Fruit fly (Drosophila melanogaster) whole organism, embryonic: Measurements from ENCODE around the gene Invadolysin.

Experiments
- Abd-B ChIP-seq: fragments of 200-800 bp; sonication (Bioruptor generic); optimal IDR thresholded peaks from 2 replicates; lab custom pipeline; 2018; ENCODE audit warnings: missing biosample characterization, mild to moderate bottlenecking, missing genetic modification characterization, moderate library complexity
- Aef1 ChIP-seq: fragments of 200-800 bp; sonication (Bioruptor generic); IDR thresholded peaks from 3 replicates; pipeline ENCODE4 v1.3.6; 2022; ENCODE audit warnings: missing biosample characterization, missing genetic modification characterization
- Atf3 ChIP-seq: fragments of 200-800 bp; sonication (Bioruptor generic); optimal IDR thresholded peaks from 3 replicates; lab custom pipeline; 2016; ENCODE audit warnings: missing biosample characterization, missing genetic modification characterization
- Bdp1 ChIP-seq: fragments of 200-800 bp; sonication (Bioruptor generic); optimal IDR thresholded peaks from 3 replicates; lab custom pipeline; 2016; ENCODE audit warnings: missing biosample characterization, missing genetic modification characterization
- Bteb2 ChIP-seq: fragments of 200-800 bp; sonication (Bioruptor generic); optimal IDR thresholded peaks from 2 replicates; lab custom pipeline; 2016; ENCODE audit warnings: missing biosample characterization, missing genetic modification characterization
- CG10267 ChIP-seq: fragments of 200-800 bp; sonication (Bioruptor generic); optimal IDR thresholded peaks from 2 replicates; lab custom pipeline; 2018; ENCODE audit warnings: missing biosample characterization, mild to moderate bottlenecking, missing genetic modification characterization, moderate library complexity
- CG10431 ChIP-seq: fragments of 200-800 bp; sonication (Bioruptor generic); optimal IDR thresholded peaks from 3 replicates; lab custom pipeline; 2018; ENCODE audit warnings: missing biosample characterization, mild to moderate bottlenecking, missing genetic modification characterization
- CG10543 ChIP-seq: fragments of 200-800 bp; sonication (Bioruptor generic); optimal IDR thresholded peaks from 3 replicates; lab custom pipeline; 2017; ENCODE audit warnings: missing biosample characterization, mild to moderate bottlenecking, missing genetic modification characterization, moderate library complexity
- CG11695 ChIP-seq: fragments of 200-800 bp; sonication (Bioruptor generic); IDR thresholded peaks from 3 replicates; pipeline ENCODE4 v1.3.6; 2022; ENCODE audit warnings: missing biosample characterization, missing genetic modification characterization
- CG12942 ChIP-seq: fragments of 200-800 bp; sonication (Bioruptor generic); optimal IDR thresholded peaks from 3 replicates; lab custom pipeline; 2016; ENCODE audit warnings: missing biosample characterization, missing genetic modification characterization
- CG13287 ChIP-seq: fragments of 200-800 bp; sonication (Bioruptor generic); IDR thresholded peaks from 2 replicates; pipeline ENCODE4 v1.3.6; 2022; ENCODE audit warnings: missing biosample characterization, missing genetic modification characterization; ENCODE audit not compliant: partially characterized antibody
- CG1529 ChIP-seq: fragments of 200-800 bp; sonication (Bioruptor generic); optimal IDR thresholded peaks from 3 replicates; lab custom pipeline; 2018; ENCODE audit warnings: missing biosample characterization, missing genetic modification characterization
- CG1603 ChIP-seq: fragments of 200-800 bp; sonication (Bioruptor generic); optimal IDR thresholded peaks from 2 replicates; lab custom pipeline; 2019; ENCODE audit warnings: missing biosample characterization, mild to moderate bottlenecking, missing genetic modification characterization, moderate library complexity
- CG18619 ChIP-seq: fragments of 200-800 bp; sonication (Bioruptor generic); optimal IDR thresholded peaks from 3 replicates; lab custom pipeline; 2017; ENCODE audit warnings: missing biosample characterization, mild to moderate bottlenecking, missing genetic modification characterization
- CG3065 ChIP-seq: fragments of 200-800 bp; sonication (Bioruptor generic); optimal IDR thresholded peaks from 2 replicates; lab custom pipeline; 2016; ENCODE audit warnings: missing biosample characterization, missing genetic modification characterization
- CG31224 ChIP-seq: fragments of 200-800 bp; sonication (Bioruptor generic); IDR thresholded peaks from 2 replicates; pipeline ENCODE4 v1.3.6; 2022; ENCODE audit warnings: missing biosample characterization, missing genetic modification characterization
- CG31441 ChIP-seq: fragments of 200-800 bp; sonication (Bioruptor generic); IDR thresholded peaks from 2 replicates; pipeline ENCODE4 v1.3.6; 2022; ENCODE audit warnings: missing biosample characterization, missing genetic modification characterization
- CG3847 ChIP-seq: fragments of 200-800 bp; sonication (Bioruptor generic); IDR thresholded peaks from 2 replicates; pipeline ENCODE4 v1.3.6; 2022; ENCODE audit warnings: missing biosample characterization, missing genetic modification characterization
- CG6683 ChIP-seq: fragments of 200-800 bp; sonication (Bioruptor generic); optimal IDR thresholded peaks from 2 replicates; lab custom pipeline; 2017; ENCODE audit warnings: missing biosample characterization, mild to moderate bottlenecking, missing genetic modification characterization, missing genetic modification reagents
- CG6689 ChIP-seq: fragments of 200-800 bp; sonication (Bioruptor generic); IDR thresholded peaks from 2 replicates; pipeline ENCODE4 v1.3.6; 2022; ENCODE audit warnings: missing biosample characterization, missing genetic modification characterization
- CG8281 ChIP-seq: fragments of 200-800 bp; sonication (Bioruptor generic); optimal IDR thresholded peaks from 2 replicates; lab custom pipeline; 2018; ENCODE audit warnings: missing biosample characterization, mild to moderate bottlenecking, missing genetic modification characterization, moderate library complexity
- CHES-1-like ChIP-seq: fragments of 200-800 bp; sonication (Bioruptor generic); optimal IDR thresholded peaks from 2 replicates; lab custom pipeline; 2016; ENCODE audit warnings: missing biosample characterization, missing genetic modification characterization
- D19A ChIP-seq: fragments of 200-800 bp; optimal IDR thresholded peaks from 3 replicates; lab custom pipeline; 2019; ENCODE audit warnings: missing biosample characterization, mild to moderate bottlenecking, missing genetic modification characterization, moderate library complexity
- HLH4C ChIP-seq: fragments of 200-800 bp; sonication (Bioruptor generic); IDR thresholded peaks from 3 replicates; pipeline ENCODE4 v1.3.6; 2022; ENCODE audit warnings: missing biosample characterization, missing genetic modification characterization; ENCODE audit not compliant: partially characterized antibody
- Hey ChIP-seq: fragments of 200-800 bp; sonication (Bioruptor generic); optimal IDR thresholded peaks from 3 replicates; lab custom pipeline; 2018; ENCODE audit warnings: missing biosample characterization, mild to moderate bottlenecking, missing genetic modification characterization
- Hmx ChIP-seq: fragments of 200-800 bp; sonication (Bioruptor generic); optimal IDR thresholded peaks from 2 replicates; lab custom pipeline; 2016; ENCODE audit warnings: missing biosample characterization, missing genetic modification characterization
- Hr39 ChIP-seq: fragments of >200 bp; optimal IDR thresholded peaks from 2 replicates; lab custom pipeline; 2017
- MESR4 ChIP-seq: fragments of 200-800 bp; sonication (Bioruptor generic); optimal IDR thresholded peaks from 2 replicates; lab custom pipeline; 2018; ENCODE audit warnings: missing biosample characterization, mild to moderate bottlenecking, missing genetic modification characterization, moderate library complexity
- Meics ChIP-seq: fragments of 200-800 bp; sonication (Bioruptor generic); optimal IDR thresholded peaks from 2 replicates; lab custom pipeline; 2017; ENCODE audit warnings: missing biosample characterization, mild to moderate bottlenecking, missing genetic modification characterization
- Nf-YC ChIP-seq: fragments of 200-800 bp; optimal IDR thresholded peaks from 3 replicates; lab custom pipeline; 2019; ENCODE audit warnings: missing biosample characterization, mild to moderate bottlenecking, missing genetic modification characterization, moderate library complexity
- Opbp ChIP-seq: fragments of 200-800 bp; sonication (Bioruptor generic); IDR thresholded peaks from 3 replicates; pipeline ENCODE4 v1.3.6; 2022; ENCODE audit warnings: missing biosample characterization, missing genetic modification characterization; ENCODE audit not compliant: partially characterized antibody
- bbx ChIP-seq: fragments of 200-800 bp; sonication (Bioruptor generic); IDR thresholded peaks from 2 replicates; pipeline ENCODE4 v1.3.6; 2022; ENCODE audit warnings: missing biosample characterization, missing genetic modification characterization; ENCODE audit not compliant: partially characterized antibody
- cad ChIP-seq: fragments of >200 bp; optimal IDR thresholded peaks from 2 replicates; lab custom pipeline; 2017; ENCODE audit warnings: missing biosample characterization, missing genetic modification characterization
- cato ChIP-seq: fragments of 200-800 bp; sonication (Bioruptor generic); optimal IDR thresholded peaks from 2 replicates; lab custom pipeline; 2016; ENCODE audit warnings: missing biosample characterization, missing genetic modification characterization, borderline replicate concordance
- fu2 ChIP-seq: fragments of 200-800 bp; sonication (Bioruptor generic); optimal IDR thresholded peaks from 2 replicates; lab custom pipeline; 2016; ENCODE audit warnings: missing biosample characterization, missing genetic modification characterization
- gce ChIP-seq: fragments of 200-800 bp; sonication (Bioruptor generic); IDR thresholded peaks from 3 replicates; pipeline ENCODE4 v1.3.6; 2022; ENCODE audit warnings: missing biosample characterization, missing genetic modification characterization
- grn ChIP-seq: fragments of 200-800 bp; sonication (Bioruptor generic); optimal IDR thresholded peaks from 3 replicates; lab custom pipeline; 2017; ENCODE audit warnings: missing biosample characterization, missing genetic modification characterization
- kay ChIP-seq: fragments of 200-800 bp; sonication (Bioruptor generic); optimal IDR thresholded peaks from 2 replicates; lab custom pipeline; 2016; ENCODE audit warnings: missing biosample characterization, missing genetic modification characterization
- ken ChIP-seq: fragments of 200-800 bp; sonication (Bioruptor generic); IDR thresholded peaks from 3 replicates; pipeline ENCODE4 v1.3.6; 2022; ENCODE audit warnings: missing biosample characterization, missing genetic modification characterization
- klu ChIP-seq: fragments of 200-800 bp; sonication (Bioruptor generic); IDR thresholded peaks from 2 replicates; pipeline ENCODE4 v1.3.6; 2022; ENCODE audit warnings: missing biosample characterization, missing genetic modification characterization
- mam ChIP-seq: fragments of 200-800 bp; sonication (Bioruptor generic); optimal IDR thresholded peaks from 3 replicates; lab custom pipeline; 2016; ENCODE audit warnings: missing biosample characterization, missing genetic modification characterization
- nerfin-2 ChIP-seq: fragments of 200-800 bp; sonication (Bioruptor generic); IDR thresholded peaks from 2 replicates; pipeline ENCODE4 v1.3.6; 2022; ENCODE audit warnings: missing biosample characterization, missing genetic modification characterization; ENCODE audit not compliant: partially characterized antibody
- nom ChIP-seq: fragments of 200-800 bp; sonication (Bioruptor generic); optimal IDR thresholded peaks from 2 replicates; lab custom pipeline; 2017; ENCODE audit warnings: missing biosample characterization, missing genetic modification characterization, mild to moderate bottlenecking, moderate library complexity, missing genetic modification reagents
- ro ChIP-seq: fragments of 200-800 bp; sonication (Bioruptor generic); IDR thresholded peaks from 2 replicates; pipeline ENCODE4 v1.3.6; 2022; ENCODE audit warnings: missing biosample characterization, missing genetic modification characterization
- schlank ChIP-seq: fragments of 200-800 bp; sonication (Bioruptor generic); optimal IDR thresholded peaks from 2 replicates; lab custom pipeline; 2018; ENCODE audit warnings: missing biosample characterization, mild to moderate bottlenecking, missing genetic modification characterization
- unc-4 ChIP-seq: fragments of 200-800 bp; sonication (Bioruptor generic); IDR thresholded peaks from 2 replicates; pipeline ENCODE4 v1.3.6; 2022; ENCODE audit warnings: missing biosample characterization, missing genetic modification characterization; ENCODE audit not compliant: partially characterized antibody
- zf30C ChIP-seq: fragments of 200-800 bp; sonication (Bioruptor generic); optimal IDR thresholded peaks from 3 replicates; lab custom pipeline; 2018; ENCODE audit warnings: missing biosample characterization, mild to moderate bottlenecking, missing genetic modification characterization
- zfh2 ChIP-seq: fragments of 200-800 bp; sonication (Bioruptor generic); optimal IDR thresholded peaks from 2 replicates; lab custom pipeline; 2016; ENCODE audit warnings: missing biosample characterization, missing genetic modification characterization

Invadolysin gene

dm6 chr3R:10144103-10144998 is at the start of gene Invadolysin, which contains the start of gene TAF1B (continued):
- TF ChIP-seq mam (GFP tag; lab: Kevin White, UChicago) (peak; percentile 53), Abd-B (GFP tag; lab: Kevin White, UChicago) (no peak), CG10267 (tag; lab: Kevin White, UChicago) (peak; percentile 92), CG10431 (GFP tag; lab: Kevin White, UChicago) (peak; percentile 73), Bteb2 (no peak), CG13287 (GFP tag; lab: Robert Waterston, UW) (peak; percentile 96), Hr39 (lab: Kevin White, UChicago) (no peak), unc-4 (GFP tag; lab: Robert Waterston, UW) (peak; percentile 95), ro (no peak), CG6689 (GFP tag; lab: Robert Waterston, UW) (no peak), HLH4C (GFP tag; lab: Robert Waterston, UW) (peak; percentile 87), D19A (tag; lab: Kevin White, UChicago) (peak; percentile 40), Opbp (GFP tag; lab: Robert Waterston, UW) (peak; percentile 93), CHES-1-like (GFP tag; lab: Kevin White, UChicago) (no peak), nom (GFP tag; lab: Kevin White, UChicago) (no peak), Atf3 (GFP tag; lab: Kevin White, UChicago) (no peak), fu2 (GFP tag; lab: Kevin White, UChicago) (no peak), bbx (GFP tag; lab: Robert Waterston, UW) (peak; percentile 91), CG3847 (GFP tag; lab: Robert Waterston, UW) (peak; percentile 74; the same call in 1 of the 2 replicates), CG11695 (no peak; the same call in 2 of the 3 replicates), CG6683 (GFP tag; lab: Kevin White, UChicago) (no peak), CG18619 (GFP tag; lab: Kevin White, UChicago) (peak; percentile 46), MESR4 (peak; percentile 79), cato (GFP tag; lab: Kevin White, UChicago) (peak; percentile 9), nerfin-2 (peak; percentile 53), Meics (GFP tag; lab: Kevin White, UChicago) (peak; percentile 24), Nf-YC (tag; lab: Kevin White, UChicago) (peak; percentile 24), schlank (tag; lab: Kevin White, UChicago) (no peak), CG31441 (GFP tag; lab: Robert Waterston, UW) (peak; percentile 57; the same call in 1 of the 2 replicates), cad (no peak), Hmx (GFP tag; lab: Kevin White, UChicago) (peak; percentile 22), zf30C (GFP tag; lab: Kevin White, UChicago) (peak; percentile 14), zfh2 (peak; percentile 36), CG3065 (no peak), Bdp1 (GFP tag; lab: Kevin White, UChicago) (no peak), gce (GFP tag; lab: Robert Waterston, UW) (no peak), ken (GFP tag; lab: Robert Waterston, UW) (0 out of 3 replicates have a peak, but pooled peaks have one; percentile 42), grn (peak; percentile 65), CG12942 (GFP tag; lab: Kevin White, UChicago) (peak; percentile 24), CG1529 (GFP tag; lab: Kevin White, UChicago) (no peak), CG31224 (GFP tag; lab: Robert Waterston, UW) (no peak), Hey (no peak), CG8281 (tag; lab: Kevin White, UChicago) (no peak), CG1603 (tag; lab: Kevin White, UChicago) (peak; percentile 76), klu (GFP tag; lab: Robert Waterston, UW) (no peak; the same call in 1 of the 2 replicates), CG10543 (GFP tag; lab: Kevin White, UChicago) (peak; percentile 59), kay (peak; percentile 2), Aef1 (GFP tag; lab: Robert Waterston, UW) (0 out of 3 replicates have a peak, but pooled peaks have one; percentile 34)
